Fruit fly (Drosophila melanogaster): ENCODE results near the gene GluRIIB.

GluRIIB gene

DNA sequence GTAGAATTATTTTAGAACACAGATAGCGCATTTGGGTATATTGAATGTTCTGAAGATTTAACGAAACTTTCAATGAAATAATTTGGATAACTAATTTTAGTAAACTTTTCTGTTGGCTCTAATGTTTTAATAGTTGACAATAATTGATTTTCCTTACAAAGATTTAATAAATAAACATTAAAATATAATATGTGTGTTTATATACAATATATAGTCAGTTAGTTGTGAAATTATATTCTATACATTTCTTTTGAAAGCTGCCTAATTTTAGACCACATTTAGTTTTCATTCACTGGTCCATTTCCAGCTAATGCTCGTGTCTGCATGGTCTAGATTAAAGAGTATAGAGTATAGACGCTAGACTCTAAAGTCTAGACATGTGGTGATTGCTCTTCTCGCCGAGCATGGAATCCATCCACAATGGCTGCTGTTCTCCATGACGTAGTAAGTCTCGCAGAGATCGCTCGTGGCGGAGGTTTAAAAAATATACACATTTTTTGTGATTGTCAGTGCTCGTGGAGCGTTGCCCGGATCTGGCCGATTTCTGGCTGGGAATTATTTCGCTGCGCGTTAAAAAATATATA is at the start of gene GluRIIB (continued):
- peak; percentile 26; the same call in 1 of the 3 replicates for TF ChIP-seq row (GFP tag; IDR thresholded peaks at IDR 0.05)
- TF ChIP-seq CG10274 (GFP tag; optimal IDR thresholded peaks at IDR 0.05) = no peak
- TF ChIP-seq D19A (tag; optimal IDR thresholded peaks at IDR 0.05) = peak; percentile 94
- no peak for TF ChIP-seq ap (GFP tag; IDR thresholded peaks at IDR 0.05)
- TF ChIP-seq CG12769 (tag; optimal IDR thresholded peaks at IDR 0.05) = peak; percentile 2
- TF ChIP-seq Ssrp (tag; optimal IDR thresholded peaks at IDR 0.05) = peak; percentile 19
- TF ChIP-seq CG11696 (GFP tag; IDR thresholded peaks at IDR 0.05) = no peak
- TF ChIP-seq twi (tag; optimal IDR thresholded peaks at IDR 0.05) = peak; percentile 23
- peak; percentile 8 for TF ChIP-seq CG12391 (tag; optimal IDR thresholded peaks at IDR 0.05)
- TF ChIP-seq Opbp (GFP tag; IDR thresholded peaks at IDR 0.05; ENCODE audit: partially characterized antibody) = no peak
- TF ChIP-seq CG8388 (GFP tag; optimal IDR thresholded peaks at IDR 0.05) = no peak

DNA sequence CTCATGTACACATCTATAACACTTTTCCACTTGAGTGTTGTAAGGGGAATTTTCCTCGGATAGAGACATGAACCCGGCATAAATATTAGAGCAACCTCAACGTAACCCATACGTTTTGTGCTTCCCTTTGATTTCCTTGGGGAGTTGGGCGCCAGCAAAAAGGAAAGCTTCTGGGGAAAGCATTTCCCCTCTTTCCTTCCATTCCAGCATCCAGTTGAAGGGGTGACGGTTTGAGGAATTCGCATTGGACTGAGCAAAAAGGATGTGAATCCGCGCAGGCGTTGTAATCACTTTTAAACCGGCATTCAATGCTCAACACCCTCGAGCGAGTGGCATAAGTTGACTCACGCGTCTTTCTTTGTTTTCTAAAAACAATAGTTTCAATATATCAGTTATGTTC is 44.2 kb upstream of the GluRIIB start:
- TF ChIP-seq tna (GFP tag; IDR thresholded peaks at IDR 0.05; ENCODE audit: partially characterized antibody) (no peak), yki (optimal IDR thresholded peaks at IDR 0.05) (no peak), ewg (GFP tag; optimal IDR thresholded peaks at IDR 0.05) (peak; percentile 61), CG6683 (GFP tag; optimal IDR thresholded peaks at IDR 0.05) (no peak), CG12155 (GFP tag; optimal IDR thresholded peaks at IDR 0.05) (no peak), Usf (GFP tag; optimal IDR thresholded peaks at IDR 0.05) (no peak), Mes4 (GFP tag; optimal IDR thresholded peaks at IDR 0.05) (no peak), abd-A (tag; optimal IDR thresholded peaks at IDR 0.05) (peak; percentile 73), CG11504 (tag; optimal IDR thresholded peaks at IDR 0.05) (no peak), z (GFP tag; IDR thresholded peaks at IDR 0.05) (peak; percentile 54; the same call in 1 of the 3 replicates), Nf-YC (tag; optimal IDR thresholded peaks at IDR 0.05) (peak; percentile 74), sr (GFP tag; IDR thresholded peaks at IDR 0.05) (no peak), Drgx (GFP tag; IDR thresholded peaks at IDR 0.05) (no peak), Nf-YB (GFP tag; optimal IDR thresholded peaks at IDR 0.05) (peak; percentile 43)

DNA sequence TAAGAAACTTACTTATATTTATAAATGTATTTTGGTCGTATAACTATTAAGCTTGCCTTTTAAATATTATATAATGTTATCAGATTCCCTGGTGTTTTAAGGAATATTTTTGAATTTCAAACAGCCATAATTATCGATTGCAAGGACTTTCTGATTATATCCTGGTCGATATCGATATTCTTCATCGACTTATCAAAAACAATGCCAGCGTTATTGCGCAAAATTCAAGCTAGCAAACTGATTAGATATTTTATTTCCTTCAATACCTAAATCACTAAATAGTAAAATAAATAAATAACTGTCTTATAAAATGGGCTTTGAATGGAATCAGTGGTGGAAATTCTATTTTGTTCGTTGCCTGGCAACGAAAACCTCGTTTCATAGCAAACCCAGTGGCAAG is 41.7 kb upstream of the GluRIIB start, which contains the start of gene CG14020:
TSS of gene CG14020 (plus strand) at position 345 of the 400 bp plus-strand sequence.
- TF ChIP-seq Chrac-16 (GFP tag; optimal IDR thresholded peaks at IDR 0.05) (no peak), CG13287 (GFP tag; IDR thresholded peaks at IDR 0.05; ENCODE audit: partially characterized antibody) (peak; percentile 25; the same call in 1 of the 2 replicates), Dp (GFP tag; optimal IDR thresholded peaks at IDR 0.05) (peak; percentile 45), Xrp1 (GFP tag; IDR thresholded peaks at IDR 0.05) (no peak), sens (GFP tag) (peak; percentile 50), CG6813 (GFP tag; optimal IDR thresholded peaks at IDR 0.05) (no peak), BEAF-32 (GFP tag; optimal IDR thresholded peaks at IDR 0.05) (peak; percentile 6), Dref (GFP tag; IDR thresholded peaks at IDR 0.05) (peak; percentile 53), E2f2 (GFP tag; IDR thresholded peaks at IDR 0.05) (peak; percentile 59)

DNA sequence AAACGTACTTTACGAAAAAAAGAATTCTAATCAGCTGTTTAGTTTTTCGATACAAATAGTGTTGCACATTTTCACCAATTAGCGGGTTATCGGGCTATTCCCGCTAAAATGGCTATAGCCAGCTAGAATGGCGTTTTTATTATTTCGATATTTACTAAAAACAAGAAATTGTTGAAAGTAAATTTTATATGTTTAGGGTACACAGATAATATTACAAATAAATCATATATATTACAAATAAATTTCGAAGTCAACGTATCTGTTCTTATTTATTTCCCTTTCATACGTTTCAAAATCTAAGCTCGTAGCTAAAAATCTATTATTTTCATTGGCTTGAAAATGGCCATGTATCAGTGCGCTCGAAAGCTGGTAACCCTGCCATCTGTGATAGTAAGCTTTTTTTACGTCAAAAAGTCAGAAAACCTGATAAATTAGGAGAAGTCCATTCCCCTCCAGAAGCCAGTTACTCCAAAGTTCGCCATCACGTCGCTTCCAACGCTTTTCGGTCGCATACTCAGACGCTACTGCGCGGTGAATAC is 39.2 kb upstream of the GluRIIB start, which contains the start of the genes CG7382 and cl:
TSS of gene CG7382 (minus strand) at position 51 of the 539 bp plus-strand sequence.
TSS of gene cl (plus strand) at position 290 of the 539 bp plus-strand sequence.
- TF ChIP-seq Oaz (GFP tag; IDR thresholded peaks at IDR 0.05) = no peak
- TF ChIP-seq tin (GFP tag; optimal IDR thresholded peaks at IDR 0.05) = peak; percentile 45
- peak; percentile 27 for TF ChIP-seq CG7556 (GFP tag; optimal IDR thresholded peaks at IDR 0.05)
- peak; percentile 20; the same call in 1 of the 2 replicates for TF ChIP-seq CG4404 (GFP tag; IDR thresholded peaks at IDR 0.05)
- TF ChIP-seq CG10209 (GFP tag; optimal IDR thresholded peaks at IDR 0.05) = peak; percentile 2
- peak; percentile 30 for TF ChIP-seq D19A (tag; optimal IDR thresholded peaks at IDR 0.05)
- TF ChIP-seq CG32532 (GFP tag; IDR thresholded peaks at IDR 0.05) = 0 out of 2 replicates have a peak, but pooled peaks have one; percentile 30
- peak; percentile 21 to 53 for TF ChIP-seq tll (GFP tag; optimal IDR thresholded peaks at IDR 0.05)
- peak; percentile 55 for TF ChIP-seq CG7839 (tag; optimal IDR thresholded peaks at IDR 0.05)
- no peak for TF ChIP-seq pan (optimal IDR thresholded peaks at IDR 0.05)
- peak in 1 of 2 experiments; percentile 18 for TF ChIP-seq pan (GFP tag; optimal IDR thresholded peaks at IDR 0.05 in 1 of 2, IDR thresholded peaks at IDR 0.05 in 1 of 2)
- peak; percentile 73 for TF ChIP-seq CG13424 (tag; optimal IDR thresholded peaks at IDR 0.05)
- TF ChIP-seq da (GFP tag; optimal IDR thresholded peaks at IDR 0.05) = no peak
- peak; percentile 65 for TF ChIP-seq Nf-YC (tag; optimal IDR thresholded peaks at IDR 0.05)

Data from whole organism, embryonic.